Fruit fly (Drosophila melanogaster) whole organism: ENCODE data around the gene Lrpprc2.

Source experiments
- CG8478 ChIP-seq: fragments of >200 bp; optimal IDR thresholded peaks from 2 replicates; lab custom pipeline; 2018; ENCODE audit warnings: inconsistent platforms
- Dll ChIP-seq: fragments of >200 bp; optimal IDR thresholded peaks from 2 replicates; lab custom pipeline; 2017
- EcR ChIP-seq, 2 experiments: fragments of >200 bp; optimal IDR thresholded peaks; 2 replicates each; lab custom pipeline; 2017; ENCODE audit warnings: missing biosample characterization in 2 of 2, missing genetic modification characterization in 2 of 2, missing genetic modification reagents in 2 of 2
- pan ChIP-seq: fragments of >200 bp; optimal IDR thresholded peaks from 2 replicates; lab custom pipeline; 2017
- psq ChIP-seq: fragments of >200 bp; optimal IDR thresholded peaks from 2 replicates; lab custom pipeline; 2017
- usp ChIP-seq: fragments of >200 bp; optimal IDR thresholded peaks from 2 replicates; lab custom pipeline; 2017; ENCODE audit warnings: missing biosample characterization, missing genetic modification characterization, mixed read lengths

Gene Lrpprc2

DNA sequence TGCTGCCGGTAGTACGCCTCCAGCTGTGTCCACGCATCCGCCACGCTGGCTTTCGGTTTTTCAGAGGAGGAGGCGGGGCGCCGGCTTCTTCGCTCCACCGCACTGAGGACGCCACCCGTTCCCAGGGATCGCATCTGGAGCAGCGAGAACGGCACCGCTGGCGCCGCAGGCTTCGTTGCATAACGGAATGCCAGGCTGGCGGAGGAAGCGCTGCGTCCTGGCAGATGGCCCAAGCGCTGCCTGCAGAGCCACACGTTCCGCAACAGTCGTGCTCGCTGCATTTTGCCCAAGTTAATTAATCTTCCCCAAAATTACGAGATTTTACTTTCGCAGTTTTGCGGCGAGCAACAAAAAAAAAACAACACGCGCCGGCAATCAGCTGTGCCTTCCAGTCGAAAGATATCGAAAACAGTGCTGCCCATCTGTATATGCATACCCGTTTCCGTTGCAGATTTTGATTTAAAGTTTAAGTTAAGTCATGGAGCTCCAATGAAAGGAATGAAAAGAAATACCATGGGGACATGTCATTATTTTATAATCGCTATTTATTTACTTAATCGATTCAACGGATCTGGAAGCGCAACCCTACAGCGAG, at the start of gene Lrpprc2:
Lrpprc2 (minus strand) TSS at position 340 of the 595 bp plus-strand sequence.
- TF ChIP-seq Dll (lab: Kevin White, UChicago) (no peak), pan (lab: Kevin White, UChicago) (no peak), EcR (GFP tag; optimal IDR thresholded peaks at IDR 0.05; lab: Kevin White, UChicago) (no peak), CG8478 (lab: Kevin White, UChicago) (no peak), usp (GFP tag; lab: Kevin White, UChicago) (no peak), psq (no peak)

DNA sequence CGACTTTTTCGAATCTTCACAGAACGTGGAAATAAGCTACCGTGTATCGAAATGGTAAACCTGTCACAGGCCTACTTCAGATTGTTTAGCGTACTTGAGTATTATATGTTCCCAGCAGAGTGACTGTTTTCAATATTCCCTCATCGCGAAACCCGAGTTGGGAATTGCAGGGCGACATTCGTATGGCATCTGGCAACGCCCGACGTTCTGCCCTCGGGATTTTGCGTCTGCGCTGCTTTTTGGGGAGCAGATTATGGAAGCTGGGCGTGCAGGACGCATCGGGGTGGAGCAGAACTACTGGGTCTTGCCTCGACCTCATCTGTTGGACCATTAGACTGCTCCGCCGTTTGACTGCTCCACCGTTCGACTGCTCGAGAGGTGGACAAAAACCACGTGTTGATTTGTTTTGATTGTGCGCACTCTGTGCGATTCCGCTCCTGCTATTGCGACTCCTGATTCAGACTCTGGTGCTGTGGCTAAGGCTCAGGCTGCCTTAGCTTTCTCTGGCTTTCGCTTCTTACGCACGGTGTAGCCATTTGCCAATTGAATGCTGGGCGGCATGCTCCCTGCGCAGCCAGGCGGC, 47.9 kb upstream of the Lrpprc2 start:
- TF ChIP-seq EcR (GFP tag; optimal IDR thresholded peaks at IDR 0.05; lab: Kevin White, UChicago) = no peak
- no peak for TF ChIP-seq CG8478 (lab: Kevin White, UChicago)
- TF ChIP-seq psq = no peak
- TF ChIP-seq pan (lab: Kevin White, UChicago) = no peak
- TF ChIP-seq Dll (lab: Kevin White, UChicago) = no peak
- no peak for TF ChIP-seq usp (GFP tag; lab: Kevin White, UChicago)

DNA sequence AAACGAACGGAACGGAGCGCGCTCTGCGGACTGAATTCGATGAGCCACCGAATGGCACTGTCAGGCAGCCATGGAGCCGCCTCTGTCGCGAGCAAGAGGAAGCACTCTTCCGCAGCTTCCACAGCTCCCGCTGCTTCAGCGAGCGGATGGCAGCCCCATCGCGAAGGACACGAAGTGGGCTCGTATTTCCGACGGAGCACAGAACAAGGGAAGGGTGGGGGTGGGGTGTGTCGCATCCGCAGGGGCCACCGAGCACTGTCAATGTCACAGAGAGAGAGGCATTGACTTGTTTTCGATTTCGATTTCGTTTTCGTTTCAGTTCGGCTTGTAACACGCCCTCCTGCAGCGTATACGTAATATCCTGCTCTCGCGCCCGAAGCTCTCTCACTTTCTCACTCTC, 47.3 kb upstream of the Lrpprc2 start, which contains the start of gene Nmdar2:
Nmdar2 (minus strand) TSS at position 59 of the 400 bp plus-strand sequence.
- TF ChIP-seq Dll (lab: Kevin White, UChicago) (no peak), usp (GFP tag; lab: Kevin White, UChicago) (no peak), EcR (GFP tag; optimal IDR thresholded peaks at IDR 0.05; lab: Kevin White, UChicago) (no peak)

DNA sequence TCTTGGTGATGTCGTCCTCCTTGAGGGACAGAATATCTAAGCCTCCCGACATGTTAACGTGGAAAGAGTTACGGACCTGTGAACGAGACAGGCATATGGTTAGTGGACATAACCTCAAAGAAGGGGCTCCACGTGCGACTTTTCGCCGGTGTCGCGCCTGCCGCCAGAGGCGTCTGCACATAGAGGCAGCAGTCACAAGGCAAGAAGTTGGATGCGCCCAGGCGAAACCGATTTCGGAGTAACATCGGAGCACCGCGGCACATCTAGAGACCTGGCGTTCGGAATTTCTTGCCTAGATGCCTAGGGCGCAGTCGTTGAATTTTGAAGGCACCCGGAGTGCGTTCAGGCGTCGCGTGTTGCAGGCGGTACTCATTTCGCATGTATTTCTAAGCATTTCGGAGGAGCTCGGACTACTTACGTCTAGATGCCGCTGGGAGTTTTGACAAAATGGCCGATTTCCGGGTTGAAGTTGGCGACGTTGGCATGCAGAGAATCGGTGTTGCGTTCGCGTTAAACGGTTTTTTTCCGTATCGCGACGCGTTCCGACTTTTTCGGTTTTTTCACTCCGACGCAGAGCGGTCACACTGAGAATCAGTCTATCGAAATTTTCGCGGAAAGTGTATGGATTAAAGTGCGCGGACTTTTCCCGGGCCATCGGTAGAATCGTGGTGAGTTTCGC, 22.6 kb upstream of the Lrpprc2 start, which contains the start of the genes sta and inc:
sta (minus strand) TSS at position 574 of the 679 bp plus-strand sequence.
inc (plus strand) TSS at position 640 of the 679 bp plus-strand sequence.
- no peak for TF ChIP-seq EcR (GFP tag; optimal IDR thresholded peaks at IDR 0.05; lab: Kevin White, UChicago)
- no peak for TF ChIP-seq CG8478 (lab: Kevin White, UChicago)
- TF ChIP-seq usp (GFP tag; lab: Kevin White, UChicago) = no peak
- TF ChIP-seq pan (lab: Kevin White, UChicago) = no peak
- no peak for TF ChIP-seq Dll (lab: Kevin White, UChicago)
- no peak for TF ChIP-seq psq

DNA sequence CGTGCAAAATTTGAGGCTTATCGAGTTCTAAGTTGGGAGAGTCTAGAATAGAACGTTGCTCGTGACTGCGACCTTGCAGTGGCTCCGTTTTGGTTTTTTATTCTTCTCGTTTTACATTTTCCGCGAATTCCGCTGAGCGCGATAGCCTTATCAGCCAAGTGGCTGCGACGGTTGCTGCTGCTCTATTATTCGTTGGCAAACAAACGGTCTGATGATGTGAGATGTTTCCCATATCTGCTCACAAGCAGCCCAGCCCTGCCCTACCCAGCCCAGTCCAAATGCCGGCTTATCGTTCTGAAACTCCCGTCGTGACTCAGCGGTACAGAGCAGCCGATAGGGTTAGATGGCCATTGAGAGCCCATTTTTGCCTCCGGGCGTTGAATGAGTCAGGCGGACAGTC, 20.0 kb upstream of the Lrpprc2 start:
- TF ChIP-seq EcR (GFP tag; optimal IDR thresholded peaks at IDR 0.05; lab: Kevin White, UChicago) (no peak), Dll (lab: Kevin White, UChicago) (no peak), usp (GFP tag; lab: Kevin White, UChicago) (no peak), CG8478 (lab: Kevin White, UChicago) (no peak), psq (no peak), pan (lab: Kevin White, UChicago) (no peak)

DNA sequence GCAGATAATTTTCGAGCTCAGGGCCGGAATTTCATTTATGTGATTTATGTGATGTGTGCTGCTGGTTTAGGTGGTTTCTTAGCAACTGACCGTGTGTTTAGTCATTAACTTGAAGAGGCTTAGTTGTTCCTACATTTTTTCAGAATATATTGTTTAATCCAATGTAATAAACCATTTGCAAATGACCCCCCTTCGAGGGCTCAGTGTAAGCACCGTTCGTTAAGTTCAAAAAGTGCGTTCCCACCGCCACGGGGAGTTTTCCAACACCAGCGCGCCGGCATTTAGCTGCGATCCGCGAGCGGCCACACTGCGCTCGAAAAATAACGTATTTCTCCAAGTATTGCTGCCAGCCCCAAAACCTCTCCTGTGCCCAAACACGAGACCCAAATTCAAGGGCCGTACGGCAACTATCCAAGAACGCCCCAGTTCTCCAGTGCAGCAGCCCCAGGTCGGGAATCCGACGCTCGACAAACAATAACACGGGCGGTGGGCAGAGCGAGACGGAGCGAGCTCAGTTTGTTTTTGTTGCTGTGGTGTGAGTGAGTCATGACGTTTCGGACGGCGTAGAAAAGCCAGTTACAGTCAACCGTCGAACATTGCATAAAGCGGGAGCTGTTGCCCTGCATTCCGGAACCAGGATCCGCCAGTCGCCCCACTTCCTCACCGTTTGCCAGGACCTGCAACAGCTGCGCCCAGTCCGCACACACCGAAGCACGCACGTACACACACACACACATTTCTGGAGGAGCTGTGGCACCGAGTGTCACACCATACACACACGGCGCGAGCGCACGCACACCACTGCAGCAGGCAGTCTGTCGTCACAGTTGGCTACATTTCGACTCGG, 18.1 kb upstream of the Lrpprc2 start, which contains the start of gene rush:
rush (plus strand) TSS at position 277 of the 847 bp plus-strand sequence.
- TF ChIP-seq psq = no peak
- TF ChIP-seq usp (GFP tag; lab: Kevin White, UChicago) = no peak
- no peak for TF ChIP-seq pan (lab: Kevin White, UChicago)
- no peak for TF ChIP-seq EcR (GFP tag; optimal IDR thresholded peaks at IDR 0.05; lab: Kevin White, UChicago)
- TF ChIP-seq CG8478 (lab: Kevin White, UChicago) = no peak
- TF ChIP-seq Dll (lab: Kevin White, UChicago) = no peak

DNA sequence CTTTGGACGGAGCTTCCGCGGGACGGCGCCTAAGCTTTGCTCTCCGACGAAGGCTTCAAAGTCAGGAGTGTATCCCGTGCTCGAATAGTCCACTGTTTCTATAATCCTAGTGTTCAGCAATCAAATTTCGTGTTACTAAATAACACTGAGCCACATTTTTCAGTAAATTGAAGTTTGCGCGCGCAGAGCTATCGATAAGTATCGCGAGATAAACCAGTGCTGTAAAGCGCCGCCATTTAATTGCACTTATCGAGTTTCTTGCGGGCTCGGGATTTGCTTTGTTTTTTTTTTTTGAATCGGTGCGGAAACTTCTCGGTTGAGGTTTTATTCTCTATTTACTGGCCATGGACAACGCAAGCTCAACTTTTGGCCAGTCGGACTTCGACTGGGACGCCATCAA, 16.4 kb upstream of the Lrpprc2 start, which contains the start of the genes Rab27 and mei-38:
Rab27 (minus strand) TSS at position 127 of the 400 bp plus-strand sequence.
mei-38 (plus strand) TSS at position 216 of the 400 bp plus-strand sequence.
- no peak for TF ChIP-seq usp (GFP tag; lab: Kevin White, UChicago)
- TF ChIP-seq EcR (GFP tag; optimal IDR thresholded peaks at IDR 0.05; lab: Kevin White, UChicago) = no peak
- no peak for TF ChIP-seq psq
- no peak for TF ChIP-seq CG8478 (lab: Kevin White, UChicago)
- no peak for TF ChIP-seq Dll (lab: Kevin White, UChicago)
- TF ChIP-seq pan (lab: Kevin White, UChicago) = no peak

DNA sequence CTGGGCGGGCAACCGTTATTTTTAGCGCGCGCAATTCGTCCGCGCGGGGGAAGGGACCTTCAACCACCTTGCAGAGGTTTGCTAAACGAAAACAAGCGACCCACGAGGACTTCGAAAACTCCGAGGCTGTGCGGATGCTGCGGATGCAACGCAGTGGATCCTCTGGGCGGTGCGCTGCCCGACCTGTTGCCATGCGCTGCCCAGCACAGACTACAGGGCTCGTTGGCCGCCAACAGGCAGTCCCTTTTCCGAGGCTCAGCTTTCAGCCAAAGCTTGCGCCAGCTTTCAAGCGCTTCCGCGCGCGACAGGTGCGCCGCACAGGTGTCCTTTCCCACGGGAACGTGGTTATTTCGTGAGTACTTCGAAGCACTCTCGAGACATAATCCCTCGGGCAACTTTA, 16.0 kb upstream of the Lrpprc2 start:
- no peak for TF ChIP-seq CG8478 (lab: Kevin White, UChicago)

DNA sequence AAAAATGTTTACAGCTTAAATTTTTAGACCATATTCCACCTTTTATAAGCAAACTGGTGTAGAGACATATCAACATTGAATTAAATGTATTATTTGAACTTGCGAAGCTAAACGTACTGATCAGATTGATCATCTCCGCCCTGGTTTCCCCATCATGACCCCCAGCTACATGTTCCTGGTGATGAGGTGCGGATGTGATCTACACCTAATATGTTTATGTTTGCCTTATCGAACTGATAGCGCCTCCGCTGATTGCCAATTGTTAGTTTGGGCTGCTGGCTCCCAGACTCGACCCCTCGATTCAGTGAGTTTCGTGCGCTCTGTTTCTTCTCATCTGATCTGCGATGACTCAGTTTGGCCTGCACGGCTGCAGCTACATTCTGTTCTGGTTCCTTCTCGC, 11.8 kb upstream of the Lrpprc2 start, which contains the start of gene CG14780:
CG14780 (plus strand) TSS at position 301 of the 400 bp plus-strand sequence.
- TF ChIP-seq EcR (GFP tag; optimal IDR thresholded peaks at IDR 0.05; lab: Kevin White, UChicago) (no peak), pan (lab: Kevin White, UChicago) (no peak), usp (GFP tag; lab: Kevin White, UChicago) (no peak), psq (no peak), CG8478 (lab: Kevin White, UChicago) (no peak), Dll (lab: Kevin White, UChicago) (no peak)

DNA sequence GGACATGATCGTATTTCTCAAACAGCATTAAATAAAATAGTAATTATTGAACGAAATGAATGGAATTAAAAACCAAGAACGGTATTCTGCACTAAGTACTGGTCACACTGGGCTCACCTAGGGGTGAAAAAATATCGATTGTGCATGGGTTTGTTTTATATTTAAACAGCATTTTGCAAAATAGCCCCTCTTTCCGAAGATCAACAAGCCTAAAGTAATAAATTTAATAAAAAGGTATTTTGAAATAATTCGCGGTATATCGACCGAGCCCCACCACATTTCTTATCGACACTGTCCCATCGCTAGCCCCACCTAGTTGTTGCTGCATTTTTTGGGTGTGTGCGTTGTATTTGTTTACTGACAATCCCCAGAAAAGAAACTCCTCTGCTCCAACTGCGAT, 10.1 kb upstream of the Lrpprc2 start, which contains the start of gene pck:
pck (plus strand) TSS at position 105 of the 400 bp plus-strand sequence.
- no peak for TF ChIP-seq usp (GFP tag; lab: Kevin White, UChicago)
- TF ChIP-seq psq = no peak
- TF ChIP-seq pan (lab: Kevin White, UChicago) = no peak

DNA sequence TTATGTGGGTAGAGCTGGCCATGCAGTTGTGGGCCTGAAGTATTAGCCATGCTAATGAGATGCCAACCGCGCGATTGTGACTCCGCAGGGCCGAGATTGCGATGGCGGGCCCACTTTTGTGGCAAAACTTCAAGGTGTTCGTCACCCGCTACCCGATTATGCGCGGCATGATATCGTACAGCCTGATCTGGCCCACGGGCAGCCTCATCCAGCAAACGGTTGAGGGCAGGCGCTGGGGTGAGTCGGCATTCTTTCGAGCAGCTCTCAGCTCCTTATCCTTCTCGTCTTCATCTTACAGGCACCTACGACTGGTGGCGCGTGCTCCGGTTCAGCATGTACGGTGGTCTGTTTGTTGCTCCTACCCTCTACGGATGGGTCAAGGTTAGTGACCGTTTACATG, 9.3 kb upstream of the Lrpprc2 start, which contains the start of gene CG32808:
CG32808 (minus strand) TSS at position 101 of the 400 bp plus-strand sequence.
- TF ChIP-seq pan (lab: Kevin White, UChicago) (no peak), Dll (lab: Kevin White, UChicago) (no peak), CG8478 (lab: Kevin White, UChicago) (no peak), EcR (GFP tag; optimal IDR thresholded peaks at IDR 0.05; lab: Kevin White, UChicago) (no peak), psq (no peak), usp (GFP tag; lab: Kevin White, UChicago) (no peak)
